Worm (Caenorhabditis elegans): ENCODE data around the gene C17E7.4.

The C17E7.4 gene

ce11 chrV:3916480-3916879 is 23.8 kb downstream of the C17E7.4 start, which contains the start of gene srx-67:
srx-67 (plus strand) TSS chrV:3916780.
- no peak for TF ChIP-seq cog-1 (tag; optimal IDR thresholded peaks at IDR 0.05)
- no peak for TF ChIP-seq ref-1 (GFP tag; conservative IDR thresholded peaks at IDR 0.05)

- TF ChIP-seq T22C8.4 (GFP tag; IDR thresholded peaks at IDR 0.05), result no peak
- no peak for TF ChIP-seq cog-1 (tag; optimal IDR thresholded peaks at IDR 0.05)
- TF ChIP-seq flt-1 (GFP tag; IDR thresholded peaks at IDR 0.05), result no peak
- TF ChIP-seq tab-1 (GFP tag; IDR thresholded peaks at IDR 0.05), result no peak
- TF ChIP-seq med-1 (GFP tag; optimal IDR thresholded peaks at IDR 0.05; ENCODE audit: insufficient read depth), result no peak
- no peak for TF ChIP-seq ref-1 (GFP tag; conservative IDR thresholded peaks at IDR 0.05)
- TF ChIP-seq klf-2 (GFP tag; conservative IDR thresholded peaks at IDR 0.05), result no peak
- no peak for TF ChIP-seq ztf-23 (GFP tag; IDR thresholded peaks at IDR 0.05)
- TF ChIP-seq ztf-29 (GFP tag; IDR thresholded peaks at IDR 0.05), result no peak
Observed at ce11 chrV:3919289-3919688, 26.6 kb downstream of the C17E7.4 start, which contains the start of gene srx-66. srx-66 (plus strand) TSS chrV:3919589.

- TF ChIP-seq tab-1 (GFP tag; IDR thresholded peaks at IDR 0.05) (no peak), flt-1 (GFP tag; IDR thresholded peaks at IDR 0.05) (no peak), med-1 (GFP tag; optimal IDR thresholded peaks at IDR 0.05; ENCODE audit: insufficient read depth) (no peak), cog-1 (tag; optimal IDR thresholded peaks at IDR 0.05) (no peak), ztf-23 (GFP tag; IDR thresholded peaks at IDR 0.05) (no peak), T22C8.4 (GFP tag; IDR thresholded peaks at IDR 0.05) (no peak), ztf-29 (GFP tag; IDR thresholded peaks at IDR 0.05) (no peak), klf-2 (GFP tag; conservative IDR thresholded peaks at IDR 0.05) (no peak), ref-1 (GFP tag; conservative IDR thresholded peaks at IDR 0.05) (no peak)
Observed at ce11 chrV:3921635-3922034, 29.0 kb downstream of the C17E7.4 start, which contains the start of gene srx-65. srx-65 (plus strand) TSS chrV:3921935.

ce11 chrV:3922547-3922946 is 29.9 kb downstream of the C17E7.4 start:
- TF ChIP-seq cog-1 (tag; optimal IDR thresholded peaks at IDR 0.05) (no peak), T22C8.4 (GFP tag; IDR thresholded peaks at IDR 0.05) (no peak), klf-2 (GFP tag; conservative IDR thresholded peaks at IDR 0.05) (no peak), ztf-23 (GFP tag; IDR thresholded peaks at IDR 0.05) (no peak), med-1 (GFP tag; optimal IDR thresholded peaks at IDR 0.05; ENCODE audit: insufficient read depth) (no peak), flt-1 (GFP tag; IDR thresholded peaks at IDR 0.05) (no peak), tab-1 (GFP tag; IDR thresholded peaks at IDR 0.05) (no peak), ref-1 (GFP tag; conservative IDR thresholded peaks at IDR 0.05) (no peak), ztf-29 (GFP tag; IDR thresholded peaks at IDR 0.05) (no peak)

- TF ChIP-seq med-1 (GFP tag; optimal IDR thresholded peaks at IDR 0.05; ENCODE audit: insufficient read depth) (no peak), klf-2 (GFP tag; conservative IDR thresholded peaks at IDR 0.05) (0 out of 2 replicates have a peak, but pooled peaks have one; percentile 42)
Observed at ce11 chrV:3927522-3927921, 34.9 kb downstream of the C17E7.4 start.

- TF ChIP-seq T22C8.4 (GFP tag; IDR thresholded peaks at IDR 0.05) (no peak), cog-1 (tag; optimal IDR thresholded peaks at IDR 0.05) (no peak), ztf-23 (GFP tag; IDR thresholded peaks at IDR 0.05) (no peak)
Observed at ce11 chrV:3929099-3929498, 36.4 kb downstream of the C17E7.4 start, which contains the start of gene srx-64. srx-64 (plus strand) TSS chrV:3929399.

ce11 chrV:3931326-3931725 is 38.7 kb downstream of the C17E7.4 start, which contains the start of gene srx-63:
srx-63 (plus strand) TSS chrV:3931626.
- no peak for TF ChIP-seq T22C8.4 (GFP tag; IDR thresholded peaks at IDR 0.05)
- no peak for TF ChIP-seq med-1 (GFP tag; optimal IDR thresholded peaks at IDR 0.05; ENCODE audit: insufficient read depth)
- TF ChIP-seq klf-2 (GFP tag; conservative IDR thresholded peaks at IDR 0.05), result no peak
- no peak for TF ChIP-seq ztf-23 (GFP tag; IDR thresholded peaks at IDR 0.05)
- no peak for TF ChIP-seq cog-1 (tag; optimal IDR thresholded peaks at IDR 0.05)
- TF ChIP-seq ztf-29 (GFP tag; IDR thresholded peaks at IDR 0.05), result no peak
- no peak for TF ChIP-seq ref-1 (GFP tag; conservative IDR thresholded peaks at IDR 0.05)
- no peak for TF ChIP-seq tab-1 (GFP tag; IDR thresholded peaks at IDR 0.05)
- TF ChIP-seq flt-1 (GFP tag; IDR thresholded peaks at IDR 0.05), result no peak

ce11 chrV:3935892-3936478 is 43.3 kb downstream of the C17E7.4 start, which contains the start of gene cyp-35A5:
cyp-35A5 (plus strand) TSS chrV:3936326.
- no peak for TF ChIP-seq ref-1 (GFP tag; conservative IDR thresholded peaks at IDR 0.05)
- no peak for TF ChIP-seq ztf-23 (GFP tag; IDR thresholded peaks at IDR 0.05)
- TF ChIP-seq ztf-29 (GFP tag; IDR thresholded peaks at IDR 0.05), result no peak
- no peak for TF ChIP-seq klf-2 (GFP tag; conservative IDR thresholded peaks at IDR 0.05)
- TF ChIP-seq med-1 (GFP tag; optimal IDR thresholded peaks at IDR 0.05; ENCODE audit: insufficient read depth), result no peak

- TF ChIP-seq cog-1 (tag; optimal IDR thresholded peaks at IDR 0.05), result no peak
- TF ChIP-seq tab-1 (GFP tag; IDR thresholded peaks at IDR 0.05), result no peak
- no peak for TF ChIP-seq ztf-23 (GFP tag; IDR thresholded peaks at IDR 0.05)
- TF ChIP-seq med-1 (GFP tag; optimal IDR thresholded peaks at IDR 0.05; ENCODE audit: insufficient read depth), result no peak
- TF ChIP-seq T22C8.4 (GFP tag; IDR thresholded peaks at IDR 0.05), result no peak
- no peak for TF ChIP-seq ref-1 (GFP tag; conservative IDR thresholded peaks at IDR 0.05)
- TF ChIP-seq klf-2 (GFP tag; conservative IDR thresholded peaks at IDR 0.05), result no peak
- TF ChIP-seq ztf-29 (GFP tag; IDR thresholded peaks at IDR 0.05), result no peak
- TF ChIP-seq flt-1 (GFP tag; IDR thresholded peaks at IDR 0.05), result no peak
Observed at ce11 chrV:3938789-3939188, 46.1 kb downstream of the C17E7.4 start, which contains the start of gene cyp-35B1. cyp-35B1 (plus strand) TSS chrV:3939032.

ce11 chrV:3941860-3942259 is 49.2 kb downstream of the C17E7.4 start, which contains the start of gene cyp-35B2:
cyp-35B2 (plus strand) TSS chrV:3942160.
- TF ChIP-seq ref-1 (GFP tag; conservative IDR thresholded peaks at IDR 0.05), result no peak
- TF ChIP-seq T22C8.4 (GFP tag; IDR thresholded peaks at IDR 0.05), result no peak
- no peak for TF ChIP-seq flt-1 (GFP tag; IDR thresholded peaks at IDR 0.05)
- no peak for TF ChIP-seq tab-1 (GFP tag; IDR thresholded peaks at IDR 0.05)
- TF ChIP-seq ztf-29 (GFP tag; IDR thresholded peaks at IDR 0.05), result no peak
- TF ChIP-seq klf-2 (GFP tag; conservative IDR thresholded peaks at IDR 0.05), result no peak
- no peak for TF ChIP-seq med-1 (GFP tag; optimal IDR thresholded peaks at IDR 0.05; ENCODE audit: insufficient read depth)

Measured in whole organism, midembryonic.